Worm (Caenorhabditis elegans): ENCODE measurements around the gene Y49F6B.13.

DNA sequence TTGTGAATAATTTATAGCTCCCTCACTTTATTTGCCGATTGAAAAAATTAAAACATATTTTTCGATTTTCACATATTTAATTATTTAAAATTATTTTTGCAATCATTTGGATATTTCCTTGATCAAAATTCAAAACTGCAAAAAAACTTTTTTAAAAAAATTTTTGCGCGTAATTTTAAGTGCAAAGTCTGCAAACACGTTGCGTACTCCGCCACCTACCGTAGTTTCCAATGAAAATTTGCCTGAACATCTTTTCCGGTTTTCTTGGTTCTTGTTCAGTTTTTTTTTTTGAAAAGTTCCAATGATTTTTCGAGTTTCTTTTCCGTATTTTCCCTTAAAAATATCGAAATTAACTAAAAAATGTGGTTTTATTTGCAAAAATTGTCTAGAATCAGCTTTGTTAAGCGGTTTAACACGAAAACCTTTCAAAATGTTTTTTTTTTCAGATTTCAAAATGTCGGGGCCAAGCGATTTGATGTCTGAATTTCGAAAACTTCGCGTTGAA lies 22.7 kb downstream of the Y49F6B.13 start, which contains the start of gene C16C8.25:
- TF ChIP-seq W03F9.2 (tag; optimal IDR thresholded peaks at IDR 0.05) (no peak), dao-5 (tag; optimal IDR thresholded peaks at IDR 0.05) (no peak)
